Fruit fly (Drosophila melanogaster): ENCODE results near the gene Josd.

The Josd gene

DNA sequence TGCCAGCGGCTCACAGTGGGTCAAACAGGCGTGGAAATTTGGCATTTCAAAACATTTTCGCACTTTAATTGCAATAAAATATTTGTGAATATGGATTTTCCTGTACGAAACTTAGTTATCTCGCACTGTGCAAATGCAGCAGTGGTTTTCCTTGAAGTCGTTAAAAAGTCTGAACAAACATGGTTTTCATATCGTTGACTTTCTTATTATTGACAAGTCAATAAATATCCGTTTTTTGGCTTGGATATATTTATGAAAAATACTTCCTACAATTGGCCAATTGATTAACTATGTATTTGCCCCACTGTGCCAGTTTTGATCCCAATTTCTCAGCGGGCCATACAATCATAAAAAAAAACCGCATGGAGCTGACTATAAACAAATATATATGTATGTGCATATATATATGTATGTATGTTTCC, 4.5 kb downstream of the Josd start (continued):
- TF ChIP-seq CG10565 (GFP tag; optimal IDR thresholded peaks at IDR 0.05) (peak; percentile 87), h (optimal IDR thresholded peaks at IDR 0.05) (no peak), ssp (GFP tag; IDR thresholded peaks at IDR 0.05) (peak; percentile 84), bcd (GFP tag; optimal IDR thresholded peaks at IDR 0.05) (peak; percentile 96), CG31441 (GFP tag; IDR thresholded peaks at IDR 0.05) (peak; percentile 96), Six4 (GFP tag; optimal IDR thresholded peaks at IDR 0.05) (peak; percentile 94), CG17829 (tag; optimal IDR thresholded peaks at IDR 0.05) (peak; percentile 96), toy (GFP tag; IDR thresholded peaks at IDR 0.05) (peak; percentile 75; the same call in 1 of the 2 replicates), gt (GFP tag; IDR thresholded peaks at IDR 0.05) (peak; percentile 85), sim (GFP tag; IDR thresholded peaks at IDR 0.05) (peak; percentile 87), CG8359 (GFP tag; optimal IDR thresholded peaks at IDR 0.05; ENCODE audit: borderline replicate concordance) (peak; percentile 87), emc (GFP tag; optimal IDR thresholded peaks at IDR 0.05) (peak; percentile 83), NC2β (GFP tag; optimal IDR thresholded peaks at IDR 0.05) (peak; percentile 96), Trl (optimal IDR thresholded peaks at IDR 0.05) (no peak), Trl (GFP tag; optimal IDR thresholded peaks at IDR 0.05) (peak; percentile 96), fd3F (GFP tag; optimal IDR thresholded peaks at IDR 0.05) (peak; percentile 93), CG8765 (GFP tag; IDR thresholded peaks at IDR 0.05) (peak; percentile 75), Usf (GFP tag; optimal IDR thresholded peaks at IDR 0.05) (peak; percentile 83), Doc2 (GFP tag; IDR thresholded peaks at IDR 0.05) (peak; percentile 79), CG4730 (GFP tag; IDR thresholded peaks at IDR 0.05) (peak; percentile 92), CG3065 (GFP tag; optimal IDR thresholded peaks at IDR 0.05) (peak; percentile 91), trh (GFP tag; optimal IDR thresholded peaks at IDR 0.05) (peak; percentile 87), grau (tag; optimal IDR thresholded peaks at IDR 0.05) (peak; percentile 95), CG10321 (GFP tag; IDR thresholded peaks at IDR 0.05) (peak; percentile 67), Nf-YA (GFP tag; IDR thresholded peaks at IDR 0.05) (peak; percentile 92), CG11696 (GFP tag; IDR thresholded peaks at IDR 0.05) (peak; percentile 82), usp (GFP tag; optimal IDR thresholded peaks at IDR 0.05) (no peak), unc-4 (GFP tag; IDR thresholded peaks at IDR 0.05; ENCODE audit: partially characterized antibody) (no peak), ham (GFP tag; IDR thresholded peaks at IDR 0.05) (peak; percentile 50; the same call in 1 of the 2 replicates), NC2α (GFP tag; optimal IDR thresholded peaks at IDR 0.05) (peak; percentile 92), CG2116 (GFP tag; optimal IDR thresholded peaks at IDR 0.05) (peak; percentile 84), lola (GFP tag; optimal IDR thresholded peaks at IDR 0.05) (peak in 1 of 3 experiments; percentile 91), ab (GFP tag; optimal IDR thresholded peaks at IDR 0.05) (peak; percentile 92), disco-r (GFP tag; optimal IDR thresholded peaks at IDR 0.05) (peak; percentile 93), NK7.1 (GFP tag; optimal IDR thresholded peaks at IDR 0.05) (peak; percentile 90), zfh1 (GFP tag; IDR thresholded peaks at IDR 0.05) (peak; percentile 94), Kr (GFP tag; optimal IDR thresholded peaks at IDR 0.05) (no peak), CG10147 (GFP tag; optimal IDR thresholded peaks at IDR 0.05) (peak; percentile 92), lov (optimal IDR thresholded peaks at IDR 0.05) (no peak), lov (GFP tag; IDR thresholded peaks at IDR 0.05) (peak; percentile 89), ato (GFP tag; IDR thresholded peaks at IDR 0.05; ENCODE audit: partially characterized antibody) (no peak), tgo (GFP tag; IDR thresholded peaks at IDR 0.05) (peak; percentile 95), so (GFP tag; IDR thresholded peaks at IDR 0.05) (peak; percentile 97), tio (GFP tag; optimal IDR thresholded peaks at IDR 0.05) (peak; percentile 98), jumu (GFP tag; optimal IDR thresholded peaks at IDR 0.05) (peak; percentile 96), CG17568 (GFP tag; optimal IDR thresholded peaks at IDR 0.05) (peak; percentile 91), CG4328 (GFP tag; optimal IDR thresholded peaks at IDR 0.05) (peak; percentile 90), ci (GFP tag; IDR thresholded peaks at IDR 0.05) (peak; percentile 95), Drgx (GFP tag; IDR thresholded peaks at IDR 0.05) (peak; percentile 95), Nf-YB (GFP tag; optimal IDR thresholded peaks at IDR 0.05) (peak; percentile 85), Sox102F (GFP tag; optimal IDR thresholded peaks at IDR 0.05) (peak; percentile 99), CG17385 (GFP tag; optimal IDR thresholded peaks at IDR 0.05) (peak; percentile 94), CG7928 (GFP tag; optimal IDR thresholded peaks at IDR 0.05) (peak; percentile 66)
